Fruit fly (Drosophila melanogaster) whole organism, embryonic: ENCODE data around the gene dpy.

ENCODE experiments used
- B-H1 ChIP-seq: fragments of 200-800 bp; sonication (Bioruptor generic); IDR thresholded peaks from 3 replicates; pipeline ENCODE4 v1.3.6; 2022; ENCODE audit warnings: missing biosample characterization, missing genetic modification characterization
- CG10147 ChIP-seq: fragments of 200-800 bp; sonication (Bioruptor generic); optimal IDR thresholded peaks from 2 replicates; lab custom pipeline; 2019; ENCODE audit warnings: missing biosample characterization, mild to moderate bottlenecking, missing genetic modification characterization, moderate library complexity
- CG10543 ChIP-seq: fragments of 200-800 bp; sonication (Bioruptor generic); optimal IDR thresholded peaks from 3 replicates; lab custom pipeline; 2017; ENCODE audit warnings: missing biosample characterization, mild to moderate bottlenecking, missing genetic modification characterization, moderate library complexity
- CG12391 ChIP-seq: fragments of 200-800 bp; sonication (Bioruptor generic); optimal IDR thresholded peaks from 3 replicates; lab custom pipeline; 2018; ENCODE audit warnings: missing biosample characterization, mild to moderate bottlenecking, missing genetic modification characterization, moderate library complexity
- CG14014 ChIP-seq: fragments of 200-800 bp; sonication (Bioruptor generic); IDR thresholded peaks from 2 replicates; pipeline ENCODE4 v1.3.6; 2022; ENCODE audit warnings: missing biosample characterization, missing genetic modification characterization
- CG14050 ChIP-seq: fragments of 200-800 bp; sonication (Bioruptor generic); IDR thresholded peaks from 3 replicates; pipeline ENCODE4 v1.3.6; 2022; ENCODE audit warnings: missing biosample characterization, missing genetic modification characterization
- CG14667 ChIP-seq: fragments of 200-800 bp; sonication (Bioruptor generic); IDR thresholded peaks from 2 replicates; pipeline ENCODE4 v1.3.6; 2022; ENCODE audit warnings: missing biosample characterization, missing genetic modification characterization
- CG14710 ChIP-seq: fragments of 200-800 bp; sonication (Bioruptor generic); optimal IDR thresholded peaks from 3 replicates; lab custom pipeline; 2019; ENCODE audit warnings: missing biosample characterization, mild to moderate bottlenecking, missing genetic modification characterization, moderate library complexity
- CG14965 ChIP-seq: fragments of 200-800 bp; sonication (Bioruptor generic); optimal IDR thresholded peaks from 2 replicates; lab custom pipeline; 2016; ENCODE audit warnings: missing biosample characterization, missing genetic modification characterization, borderline replicate concordance
- CG1602 ChIP-seq: fragments of 200-800 bp; sonication (Bioruptor generic); optimal IDR thresholded peaks from 3 replicates; lab custom pipeline; 2016; ENCODE audit warnings: missing biosample characterization, missing genetic modification characterization
- CG16779 ChIP-seq: fragments of 200-800 bp; sonication (Bioruptor generic); IDR thresholded peaks from 2 replicates; pipeline ENCODE4 v1.3.6; 2022; ENCODE audit warnings: missing biosample characterization, missing genetic modification characterization
- CG17829 ChIP-seq: fragments of 200-800 bp; optimal IDR thresholded peaks from 2 replicates; lab custom pipeline; 2019; ENCODE audit warnings: missing biosample characterization, mild to moderate bottlenecking, missing genetic modification characterization, moderate library complexity
- CG18764 ChIP-seq: fragments of 200-800 bp; sonication (Bioruptor generic); optimal IDR thresholded peaks from 3 replicates; lab custom pipeline; 2016; ENCODE audit warnings: missing biosample characterization, missing genetic modification characterization
- CG2678 ChIP-seq: fragments of 200-800 bp; sonication (Bioruptor generic); optimal IDR thresholded peaks from 3 replicates; lab custom pipeline; 2019; ENCODE audit warnings: missing biosample characterization, mild to moderate bottlenecking, missing genetic modification characterization, moderate library complexity
- CG2889 ChIP-seq: fragments of 200-800 bp; sonication (Bioruptor generic); IDR thresholded peaks from 3 replicates; pipeline ENCODE4 v1.3.6; 2022; ENCODE audit warnings: missing biosample characterization, missing genetic modification characterization
- CG33213 ChIP-seq: fragments of 200-800 bp; sonication (Bioruptor generic); optimal IDR thresholded peaks from 3 replicates; lab custom pipeline; 2016; ENCODE audit warnings: missing biosample characterization, missing genetic modification characterization
- CG43689 ChIP-seq: fragments of 200-800 bp; sonication (Bioruptor generic); IDR thresholded peaks from 2 replicates; pipeline ENCODE4 v1.3.6; 2022; ENCODE audit warnings: missing biosample characterization, missing genetic modification characterization
- CG7928 ChIP-seq: fragments of 200-800 bp; sonication (Bioruptor generic); optimal IDR thresholded peaks from 2 replicates; lab custom pipeline; 2017; ENCODE audit warnings: missing biosample characterization, mild to moderate bottlenecking, missing genetic modification characterization
- CG9609 ChIP-seq: fragments of 200-800 bp; sonication (Bioruptor generic); optimal IDR thresholded peaks from 3 replicates; lab custom pipeline; 2016; ENCODE audit warnings: missing biosample characterization, missing genetic modification characterization
- Doc2 ChIP-seq: fragments of 200-800 bp; sonication (Bioruptor generic); IDR thresholded peaks from 2 replicates; pipeline ENCODE4 v1.3.6; 2022; ENCODE audit warnings: missing biosample characterization, missing genetic modification characterization
- GATAe ChIP-seq: fragments of 200-800 bp; sonication (Bioruptor generic); conservative IDR thresholded peaks from 2 replicates; pipeline ENCODE4 v1.3.6; 2022; ENCODE audit warnings: missing biosample characterization, missing genetic modification characterization
- HLH4C ChIP-seq: fragments of 200-800 bp; sonication (Bioruptor generic); IDR thresholded peaks from 3 replicates; pipeline ENCODE4 v1.3.6; 2022; ENCODE audit warnings: missing biosample characterization, missing genetic modification characterization; ENCODE audit not compliant: partially characterized antibody
- HmgD ChIP-seq: fragments of 200-800 bp; sonication (Bioruptor generic); optimal IDR thresholded peaks from 3 replicates; lab custom pipeline; 2016; ENCODE audit warnings: missing biosample characterization, missing genetic modification characterization
- NC2α ChIP-seq: fragments of 200-800 bp; sonication (Bioruptor generic); optimal IDR thresholded peaks from 2 replicates; lab custom pipeline; 2016; ENCODE audit warnings: missing biosample characterization, missing genetic modification characterization
- NfI ChIP-seq: fragments of 200-800 bp; sonication (Bioruptor generic); optimal IDR thresholded peaks from 3 replicates; lab custom pipeline; 2018; ENCODE audit warnings: missing biosample characterization, mild to moderate bottlenecking, missing genetic modification characterization, moderate library complexity
- Rfx ChIP-seq: fragments of 200-800 bp; sonication (Bioruptor generic); IDR thresholded peaks from 2 replicates; pipeline ENCODE4 v1.3.6; 2022; ENCODE audit warnings: missing biosample characterization, missing genetic modification characterization
- Sin3A ChIP-seq: fragments of >200 bp; optimal IDR thresholded peaks from 2 replicates; lab custom pipeline; 2018
- Sox102F ChIP-seq: fragments of 200-800 bp; sonication (Bioruptor generic); optimal IDR thresholded peaks from 2 replicates; lab custom pipeline; 2018; ENCODE audit warnings: missing biosample characterization, mild to moderate bottlenecking, missing genetic modification characterization, moderate library complexity
- amos ChIP-seq: fragments of 200-800 bp; sonication (Bioruptor generic); IDR thresholded peaks from 2 replicates; pipeline ENCODE4 v1.3.6; 2022; ENCODE audit warnings: missing biosample characterization, missing genetic modification characterization; ENCODE audit not compliant: partially characterized antibody
- aop ChIP-seq: fragments of 200-800 bp; sonication (Bioruptor generic); IDR thresholded peaks from 2 replicates; pipeline ENCODE4 v1.3.6; 2022; ENCODE audit warnings: missing biosample characterization, missing genetic modification characterization
- ash1 ChIP-seq: fragments of 200-800 bp; sonication (Bioruptor generic); optimal IDR thresholded peaks from 2 replicates; lab custom pipeline; 2018; ENCODE audit warnings: missing biosample characterization, mild to moderate bottlenecking, missing genetic modification characterization
- crol ChIP-seq: fragments of 200-800 bp; sonication (Bioruptor generic); IDR thresholded peaks from 2 replicates; pipeline ENCODE4 v1.3.6; 2022; ENCODE audit warnings: missing biosample characterization, missing genetic modification characterization
- dati ChIP-seq: fragments of 200-800 bp; sonication (Bioruptor generic); IDR thresholded peaks from 2 replicates; pipeline ENCODE4 v1.3.6; 2022; ENCODE audit warnings: missing biosample characterization, missing genetic modification characterization
- en ChIP-seq: fragments of 200-800 bp; sonication (Bioruptor generic); optimal IDR thresholded peaks from 2 replicates; lab custom pipeline; 2016; ENCODE audit warnings: missing biosample characterization, missing genetic modification characterization
- gt ChIP-seq: fragments of 200-800 bp; sonication (Bioruptor generic); IDR thresholded peaks from 2 replicates; pipeline ENCODE4 v1.3.6; 2022; ENCODE audit warnings: missing biosample characterization, missing genetic modification characterization
- hkb ChIP-seq, 2 experiments: fragments of 200-800 bp in 1 of 2; fragments of >200 bp in 1 of 2; sonication (Bioruptor generic) in 1 of 2; IDR thresholded peaks in 1 of 2; optimal IDR thresholded peaks in 1 of 2; 2 replicates each; pipeline versions ENCODE4 v1.3.6 to Lab custom; 2017 to 2022; ENCODE audit warnings: missing biosample characterization in 1 of 2, missing genetic modification characterization in 1 of 2
- klu ChIP-seq: fragments of 200-800 bp; sonication (Bioruptor generic); IDR thresholded peaks from 2 replicates; pipeline ENCODE4 v1.3.6; 2022; ENCODE audit warnings: missing biosample characterization, missing genetic modification characterization
- knrl ChIP-seq: fragments of 200-800 bp; sonication (Bioruptor generic); IDR thresholded peaks from 3 replicates; pipeline ENCODE4 v1.3.6; 2022; ENCODE audit warnings: missing biosample characterization, missing genetic modification characterization; ENCODE audit not compliant: partially characterized antibody
- lbe ChIP-seq: fragments of 200-800 bp; sonication (Bioruptor generic); optimal IDR thresholded peaks from 2 replicates; lab custom pipeline; 2016; ENCODE audit warnings: missing biosample characterization, mild to moderate bottlenecking, missing genetic modification characterization
- lola ChIP-seq, 3 experiments: fragments of >200 bp in 2 of 3; fragments of 200-800 bp in 1 of 3; sonication (Bioruptor generic) in 1 of 3; optimal IDR thresholded peaks; 2 replicates each; lab custom pipeline; 2017 to 2019; ENCODE audit warnings: missing biosample characterization in 3 of 3, missing genetic modification characterization in 3 of 3, mild to moderate bottlenecking in 1 of 3, moderate library complexity in 1 of 3
- mld ChIP-seq: fragments of 200-800 bp; sonication (Bioruptor generic); IDR thresholded peaks from 3 replicates; pipeline ENCODE4 v1.3.6; 2022; ENCODE audit warnings: missing biosample characterization, missing genetic modification characterization; ENCODE audit not compliant: partially characterized antibody
- nerfin-1 ChIP-seq: fragments of 200-800 bp; sonication (Bioruptor generic); optimal IDR thresholded peaks from 3 replicates; lab custom pipeline; 2019; ENCODE audit warnings: missing biosample characterization, mild to moderate bottlenecking, missing genetic modification characterization, moderate library complexity
- nmo ChIP-seq: fragments of 200-800 bp; sonication (Bioruptor generic); optimal IDR thresholded peaks from 2 replicates; lab custom pipeline; 2018; ENCODE audit warnings: missing biosample characterization, mild to moderate bottlenecking, missing genetic modification characterization, moderate library complexity
- phol ChIP-seq: fragments of 200-800 bp; sonication (Bioruptor generic); optimal IDR thresholded peaks from 3 replicates; lab custom pipeline; 2018; ENCODE audit warnings: missing biosample characterization, mild to moderate bottlenecking, missing genetic modification characterization, moderate library complexity
- ro ChIP-seq: fragments of 200-800 bp; sonication (Bioruptor generic); IDR thresholded peaks from 2 replicates; pipeline ENCODE4 v1.3.6; 2022; ENCODE audit warnings: missing biosample characterization, missing genetic modification characterization
- row ChIP-seq: fragments of 200-800 bp; sonication (Bioruptor generic); IDR thresholded peaks from 3 replicates; pipeline ENCODE4 v1.3.6; 2022; ENCODE audit warnings: missing biosample characterization, missing genetic modification characterization
- salm ChIP-seq: fragments of 200-800 bp; sonication (Bioruptor generic); optimal IDR thresholded peaks from 2 replicates; lab custom pipeline; 2018; ENCODE audit warnings: missing biosample characterization, mild to moderate bottlenecking, missing genetic modification characterization
- shn ChIP-seq: fragments of 200-800 bp; sonication (Bioruptor generic); optimal IDR thresholded peaks from 3 replicates; lab custom pipeline; 2016; ENCODE audit warnings: missing biosample characterization, missing genetic modification characterization
- slp2 ChIP-seq: fragments of 200-800 bp; sonication (Bioruptor generic); optimal IDR thresholded peaks from 2 replicates; lab custom pipeline; 2016; ENCODE audit warnings: missing biosample characterization, missing genetic modification characterization
- trh ChIP-seq: fragments of 200-800 bp; sonication (Bioruptor generic); optimal IDR thresholded peaks from 2 replicates; lab custom pipeline; 2016; ENCODE audit warnings: missing biosample characterization, missing genetic modification characterization
- unc-4 ChIP-seq: fragments of 200-800 bp; sonication (Bioruptor generic); IDR thresholded peaks from 2 replicates; pipeline ENCODE4 v1.3.6; 2022; ENCODE audit warnings: missing biosample characterization, missing genetic modification characterization; ENCODE audit not compliant: partially characterized antibody
- wor ChIP-seq: fragments of 200-800 bp; sonication (Bioruptor generic); IDR thresholded peaks from 2 replicates; pipeline ENCODE4 v1.3.6; 2022; ENCODE audit warnings: missing biosample characterization, missing genetic modification characterization

The dpy gene

dm6 chr2L:4452798-4453197, 161.3 kb downstream of the dpy start, which contains the start of gene CG15439 (continued):
- no peak for TF ChIP-seq CG14667
- TF ChIP-seq CG9609 (GFP tag; lab: Kevin White, UChicago), result no peak
- TF ChIP-seq Doc2 (GFP tag; lab: Robert Waterston, UW), result no peak
- TF ChIP-seq gt (GFP tag; lab: Robert Waterston, UW), result no peak
- no peak for TF ChIP-seq NfI (GFP tag; lab: Kevin White, UChicago)
- no peak for TF ChIP-seq Sin3A (lab: Kevin White, UChicago)
- no peak for TF ChIP-seq wor
- TF ChIP-seq dati (GFP tag; lab: Robert Waterston, UW), result no peak
- no peak for TF ChIP-seq CG2889 (GFP tag; lab: Robert Waterston, UW)
- no peak for TF ChIP-seq CG43689
- TF ChIP-seq en (GFP tag; lab: Kevin White, UChicago), result no peak
- no peak for TF ChIP-seq CG7928 (GFP tag; lab: Kevin White, UChicago)
- peak; percentile 86 for TF ChIP-seq HLH4C (GFP tag; lab: Robert Waterston, UW)
- TF ChIP-seq CG16779 (GFP tag; lab: Robert Waterston, UW), result no peak
- peak; percentile 77 for TF ChIP-seq unc-4 (GFP tag; lab: Robert Waterston, UW)
- no peak for TF ChIP-seq B-H1 (GFP tag; lab: Robert Waterston, UW)
- no peak for TF ChIP-seq CG18764
- no peak for TF ChIP-seq ro
- TF ChIP-seq trh, result no peak
- no peak for TF ChIP-seq HmgD (GFP tag; lab: Kevin White, UChicago)
- TF ChIP-seq nerfin-1 (tag; lab: Kevin White, UChicago), result no peak
- TF ChIP-seq CG12391 (tag; lab: Kevin White, UChicago), result no peak
- TF ChIP-seq Rfx (GFP tag; lab: Robert Waterston, UW), result no peak
- no peak for TF ChIP-seq Sox102F (GFP tag; lab: Kevin White, UChicago)
- TF ChIP-seq slp2 (GFP tag; lab: Kevin White, UChicago), result no peak
- no peak for TF ChIP-seq NC2α (GFP tag; lab: Kevin White, UChicago)
- peak; percentile 17 for TF ChIP-seq phol (tag; lab: Kevin White, UChicago)
- TF ChIP-seq aop (GFP tag; lab: Robert Waterston, UW), result no peak
- no peak for TF ChIP-seq ash1 (GFP tag; lab: Kevin White, UChicago)
- TF ChIP-seq amos (GFP tag; lab: Robert Waterston, UW), result peak; percentile 72
- no peak for TF ChIP-seq CG17829 (tag; lab: Kevin White, UChicago)
- no peak for TF ChIP-seq lola (GFP tag; optimal IDR thresholded peaks at IDR 0.05; lab: Kevin White, UChicago)
- no peak for TF ChIP-seq CG14014 (GFP tag; lab: Robert Waterston, UW)
- TF ChIP-seq CG33213 (GFP tag; lab: Kevin White, UChicago), result no peak
- peak; percentile 73; the same call in 1 of the 3 replicates for TF ChIP-seq mld (GFP tag; lab: Robert Waterston, UW)
- peak; percentile 8; the same call in 1 of the 3 replicates for TF ChIP-seq row (GFP tag; lab: Robert Waterston, UW)
- no peak for TF ChIP-seq CG2678 (tag; lab: Kevin White, UChicago)
- no peak for TF ChIP-seq lbe
- TF ChIP-seq klu (GFP tag; lab: Robert Waterston, UW), result no peak
- TF ChIP-seq knrl, result peak; percentile 64; the same call in 2 of the 3 replicates
- no peak for TF ChIP-seq GATAe
- no peak for TF ChIP-seq CG1602 (GFP tag; lab: Kevin White, UChicago)
- no peak for TF ChIP-seq CG14050 (GFP tag; lab: Robert Waterston, UW)
- no peak for TF ChIP-seq CG10147
- no peak for TF ChIP-seq salm (tag; lab: Kevin White, UChicago)
- TF ChIP-seq nmo (GFP tag; lab: Kevin White, UChicago), result no peak
- TF ChIP-seq CG14710, result peak; percentile 13
- TF ChIP-seq crol (GFP tag; lab: Robert Waterston, UW), result no peak
- no peak for TF ChIP-seq CG14965 (GFP tag; lab: Kevin White, UChicago)
- TF ChIP-seq CG10543 (GFP tag; lab: Kevin White, UChicago), result no peak
- TF ChIP-seq hkb (optimal IDR thresholded peaks at IDR 0.05; lab: Kevin White, UChicago), result no peak
- TF ChIP-seq hkb (GFP tag; IDR thresholded peaks at IDR 0.05; lab: Robert Waterston, UW), result no peak
- no peak for TF ChIP-seq shn
